Fruit fly (Drosophila melanogaster) whole organism, embryonic: ENCODE measurements around the gene CG31800.
A peak's percentile ranks its signal among the peaks of the same experiment; 100 is the strongest.

Experiments
- Atf3 ChIP-seq: fragments of 200-800 bp; sonication (Bioruptor generic); optimal IDR thresholded peaks from 3 replicates; lab custom pipeline; 2016; ENCODE audit warnings: missing biosample characterization, missing genetic modification characterization
- BEAF-32 ChIP-seq: fragments of 200-800 bp; sonication (Bioruptor generic); optimal IDR thresholded peaks from 3 replicates; lab custom pipeline; 2017; ENCODE audit warnings: missing biosample characterization, missing genetic modification characterization, mild to moderate bottlenecking, moderate library complexity, missing genetic modification reagents
- CG11085 ChIP-seq: fragments of 200-800 bp; sonication (Bioruptor generic); IDR thresholded peaks from 2 replicates; pipeline ENCODE4 v1.3.6; 2022; ENCODE audit warnings: missing biosample characterization, missing genetic modification characterization
- CG12219 ChIP-seq: fragments of 200-800 bp; sonication (Bioruptor generic); optimal IDR thresholded peaks from 3 replicates; lab custom pipeline; 2018; ENCODE audit warnings: missing biosample characterization, mild to moderate bottlenecking, missing genetic modification characterization
- CG14667 ChIP-seq: fragments of 200-800 bp; sonication (Bioruptor generic); IDR thresholded peaks from 2 replicates; pipeline ENCODE4 v1.3.6; 2022; ENCODE audit warnings: missing biosample characterization, missing genetic modification characterization
- CG14710 ChIP-seq: fragments of 200-800 bp; sonication (Bioruptor generic); optimal IDR thresholded peaks from 3 replicates; lab custom pipeline; 2019; ENCODE audit warnings: missing biosample characterization, mild to moderate bottlenecking, missing genetic modification characterization, moderate library complexity
- CG15011 ChIP-seq: fragments of 200-800 bp; sonication (Bioruptor generic); optimal IDR thresholded peaks from 3 replicates; lab custom pipeline; 2018; ENCODE audit warnings: missing biosample characterization, mild to moderate bottlenecking, missing genetic modification characterization
- CG17359 ChIP-seq: fragments of 200-800 bp; sonication (Bioruptor generic); optimal IDR thresholded peaks from 3 replicates; lab custom pipeline; 2018; ENCODE audit warnings: missing biosample characterization, mild to moderate bottlenecking, missing genetic modification characterization, moderate library complexity
- CG17385 ChIP-seq: fragments of 200-800 bp; sonication (Bioruptor generic); optimal IDR thresholded peaks from 3 replicates; lab custom pipeline; 2018; ENCODE audit warnings: missing biosample characterization, mild to moderate bottlenecking, missing genetic modification characterization
- CG2116 ChIP-seq: fragments of 200-800 bp; sonication (Bioruptor generic); optimal IDR thresholded peaks from 3 replicates; lab custom pipeline; 2018; ENCODE audit warnings: missing biosample characterization, mild to moderate bottlenecking, missing genetic modification characterization
- CG30020 ChIP-seq: fragments of 200-800 bp; optimal IDR thresholded peaks from 2 replicates; lab custom pipeline; 2019; ENCODE audit warnings: missing biosample characterization, mild to moderate bottlenecking, missing genetic modification characterization, moderate library complexity
- CG4282 ChIP-seq: fragments of 200-800 bp; sonication (Bioruptor generic); optimal IDR thresholded peaks from 2 replicates; lab custom pipeline; 2016; ENCODE audit warnings: missing biosample characterization, missing genetic modification characterization
- CG4424 ChIP-seq: fragments of 200-800 bp; sonication (Bioruptor generic); optimal IDR thresholded peaks from 3 replicates; lab custom pipeline; 2016; ENCODE audit warnings: missing biosample characterization, missing genetic modification characterization
- CG6791 ChIP-seq: fragments of 200-800 bp; sonication (Bioruptor generic); IDR thresholded peaks from 3 replicates; pipeline ENCODE4 v1.3.6; 2022; ENCODE audit warnings: missing biosample characterization, missing genetic modification characterization; ENCODE audit not compliant: partially characterized antibody
- CG7556 ChIP-seq: fragments of 200-800 bp; sonication (Bioruptor generic); optimal IDR thresholded peaks from 2 replicates; lab custom pipeline; 2017; ENCODE audit warnings: missing biosample characterization, mild to moderate bottlenecking, missing genetic modification characterization
- CG7963 ChIP-seq: fragments of 200-800 bp; sonication (Bioruptor generic); IDR thresholded peaks from 3 replicates; pipeline ENCODE4 v1.3.6; 2022; ENCODE audit warnings: missing biosample characterization, missing genetic modification characterization; ENCODE audit not compliant: partially characterized antibody
- CHES-1-like ChIP-seq: fragments of 200-800 bp; sonication (Bioruptor generic); optimal IDR thresholded peaks from 2 replicates; lab custom pipeline; 2016; ENCODE audit warnings: missing biosample characterization, missing genetic modification characterization
- Dek ChIP-seq: fragments of 200-800 bp; sonication (Bioruptor generic); optimal IDR thresholded peaks from 3 replicates; lab custom pipeline; 2019; ENCODE audit warnings: missing biosample characterization, mild to moderate bottlenecking, missing genetic modification characterization, moderate library complexity
- Dip2 ChIP-seq: fragments of 200-800 bp; sonication (Bioruptor generic); IDR thresholded peaks from 2 replicates; pipeline ENCODE4 v1.3.6; 2022; ENCODE audit warnings: missing biosample characterization, missing genetic modification characterization
- Dll ChIP-seq: fragments of 200-800 bp; sonication (Bioruptor generic); IDR thresholded peaks from 4 replicates; pipeline ENCODE4 v1.3.6; 2022; ENCODE audit warnings: missing biosample characterization, missing genetic modification characterization; ENCODE audit not compliant: partially characterized antibody
- Dref ChIP-seq: fragments of 200-800 bp; sonication (Bioruptor generic); IDR thresholded peaks from 2 replicates; pipeline ENCODE4 v1.3.6; 2022; ENCODE audit warnings: missing biosample characterization, missing genetic modification characterization
- GATAe ChIP-seq: fragments of 200-800 bp; sonication (Bioruptor generic); conservative IDR thresholded peaks from 2 replicates; pipeline ENCODE4 v1.3.6; 2022; ENCODE audit warnings: missing biosample characterization, missing genetic modification characterization
- H15 ChIP-seq: fragments of 200-800 bp; sonication (Bioruptor generic); IDR thresholded peaks from 3 replicates; pipeline ENCODE4 v1.3.6; 2022; ENCODE audit warnings: missing biosample characterization, missing genetic modification characterization
- HLH54F ChIP-seq: fragments of 200-800 bp; sonication (Bioruptor generic); optimal IDR thresholded peaks from 3 replicates; lab custom pipeline; 2016; ENCODE audit warnings: missing biosample characterization, missing genetic modification characterization
- Kr ChIP-seq: fragments of 200-800 bp; sonication (Bioruptor generic); optimal IDR thresholded peaks from 2 replicates; lab custom pipeline; 2017; ENCODE audit warnings: missing biosample characterization, mild to moderate bottlenecking, missing genetic modification characterization
- MESR4 ChIP-seq: fragments of 200-800 bp; sonication (Bioruptor generic); optimal IDR thresholded peaks from 2 replicates; lab custom pipeline; 2018; ENCODE audit warnings: missing biosample characterization, mild to moderate bottlenecking, missing genetic modification characterization, moderate library complexity
- Med ChIP-seq: fragments of 200-800 bp; sonication (Bioruptor generic); peaks from one replicate; lab custom pipeline; 2016; ENCODE audit warnings: missing biosample characterization, missing genetic modification characterization, mild to moderate bottlenecking, inconsistent platforms, moderate library complexity
- Rx ChIP-seq: fragments of 200-800 bp; sonication (Bioruptor generic); IDR thresholded peaks from 2 replicates; pipeline ENCODE4 v1.3.6; 2022; ENCODE audit warnings: missing biosample characterization, missing genetic modification characterization
- Sox100B ChIP-seq: fragments of 200-800 bp; sonication (Bioruptor generic); optimal IDR thresholded peaks from 3 replicates; lab custom pipeline; 2018; ENCODE audit warnings: missing biosample characterization, mild to moderate bottlenecking, missing genetic modification characterization
- Sry-β ChIP-seq: fragments of 200-800 bp; sonication (Bioruptor generic); optimal IDR thresholded peaks from 2 replicates; lab custom pipeline; 2018; ENCODE audit warnings: missing biosample characterization, mild to moderate bottlenecking, missing genetic modification characterization, moderate library complexity
- TFAM ChIP-seq: fragments of 200-800 bp; sonication (Bioruptor generic); optimal IDR thresholded peaks from 2 replicates; lab custom pipeline; 2017; ENCODE audit warnings: missing biosample characterization, missing genetic modification characterization, inconsistent platforms
- Tbp ChIP-seq: fragments of >200 bp; optimal IDR thresholded peaks from 2 replicates; lab custom pipeline; 2018; ENCODE audit warnings: missing biosample characterization, missing genetic modification characterization
- YL-1 ChIP-seq: fragments of 200-800 bp; sonication (Bioruptor generic); optimal IDR thresholded peaks from 3 replicates; lab custom pipeline; 2017; ENCODE audit warnings: missing biosample characterization, mild to moderate bottlenecking, missing genetic modification characterization
- al ChIP-seq: fragments of 200-800 bp; sonication (Bioruptor generic); IDR thresholded peaks from 2 replicates; pipeline ENCODE4 v1.3.6; 2022; ENCODE audit warnings: missing biosample characterization, missing genetic modification characterization
- ato ChIP-seq: fragments of 200-800 bp; sonication (Bioruptor generic); IDR thresholded peaks from 2 replicates; pipeline ENCODE4 v1.3.6; 2022; ENCODE audit warnings: missing biosample characterization, missing genetic modification characterization; ENCODE audit not compliant: partially characterized antibody
- chinmo ChIP-seq: fragments of 200-800 bp; sonication (Bioruptor generic); IDR thresholded peaks from 4 replicates; pipeline ENCODE4 v1.3.6; 2022; ENCODE audit warnings: missing biosample characterization, missing genetic modification characterization; ENCODE audit not compliant: partially characterized antibody
- ci ChIP-seq: fragments of 200-800 bp; sonication (Bioruptor generic); IDR thresholded peaks from 3 replicates; pipeline ENCODE4 v1.3.6; 2022; ENCODE audit warnings: missing biosample characterization, missing genetic modification characterization
- crc ChIP-seq: fragments of 200-800 bp; sonication (Bioruptor generic); optimal IDR thresholded peaks from 2 replicates; lab custom pipeline; 2016; ENCODE audit warnings: missing biosample characterization, missing genetic modification characterization
- disco-r ChIP-seq: fragments of 200-800 bp; sonication (Bioruptor generic); optimal IDR thresholded peaks from 2 replicates; lab custom pipeline; 2016; ENCODE audit warnings: missing biosample characterization, missing genetic modification characterization
- dpn ChIP-seq, 2 experiments: fragments of 200-800 bp; sonication (Bioruptor generic); optimal IDR thresholded peaks; 3 replicates each; lab custom pipeline; 2016; ENCODE audit warnings: missing biosample characterization in 2 of 2, missing genetic modification characterization in 2 of 2
- en ChIP-seq: fragments of 200-800 bp; sonication (Bioruptor generic); optimal IDR thresholded peaks from 2 replicates; lab custom pipeline; 2016; ENCODE audit warnings: missing biosample characterization, missing genetic modification characterization
- gcm ChIP-seq: fragments of 200-800 bp; sonication (Bioruptor generic); optimal IDR thresholded peaks from 2 replicates; lab custom pipeline; 2019; ENCODE audit warnings: missing biosample characterization, mild to moderate bottlenecking, missing genetic modification characterization, moderate library complexity
- hb ChIP-seq: fragments of 200-800 bp; sonication (Bioruptor generic); IDR thresholded peaks from 3 replicates; pipeline ENCODE4 v1.3.6; 2022; ENCODE audit warnings: missing biosample characterization, missing genetic modification characterization; ENCODE audit not compliant: partially characterized antibody
- hbn ChIP-seq: fragments of 200-800 bp; sonication (Bioruptor generic); IDR thresholded peaks from 2 replicates; pipeline ENCODE4 v1.3.6; 2022; ENCODE audit warnings: missing biosample characterization, missing genetic modification characterization; ENCODE audit not compliant: partially characterized antibody
- jing ChIP-seq: fragments of 200-800 bp; sonication (Bioruptor generic); optimal IDR thresholded peaks from 2 replicates; lab custom pipeline; 2018; ENCODE audit warnings: missing biosample characterization, mild to moderate bottlenecking, missing genetic modification characterization
- klu ChIP-seq: fragments of 200-800 bp; sonication (Bioruptor generic); IDR thresholded peaks from 2 replicates; pipeline ENCODE4 v1.3.6; 2022; ENCODE audit warnings: missing biosample characterization, missing genetic modification characterization
- nmo ChIP-seq: fragments of 200-800 bp; sonication (Bioruptor generic); optimal IDR thresholded peaks from 2 replicates; lab custom pipeline; 2018; ENCODE audit warnings: missing biosample characterization, mild to moderate bottlenecking, missing genetic modification characterization, moderate library complexity
- pzg ChIP-seq: fragments of 200-800 bp; sonication (Bioruptor generic); optimal IDR thresholded peaks from 3 replicates; lab custom pipeline; 2018; ENCODE audit warnings: missing biosample characterization, mild to moderate bottlenecking, missing genetic modification characterization, moderate library complexity
- trem ChIP-seq: fragments of 200-800 bp; optimal IDR thresholded peaks from 3 replicates; lab custom pipeline; 2019; ENCODE audit warnings: missing biosample characterization, mild to moderate bottlenecking, missing genetic modification characterization, moderate library complexity
- zen2 ChIP-seq: fragments of 200-800 bp; sonication (Bioruptor generic); IDR thresholded peaks from 3 replicates; pipeline ENCODE4 v1.3.6; 2022; ENCODE audit warnings: missing biosample characterization, missing genetic modification characterization; ENCODE audit not compliant: partially characterized antibody

CG31800 gene

dm6 chr2L:19064706-19065105 is 30.3 kb upstream of the CG31800 start, which contains the start of gene CG17343 (continued):
- TF ChIP-seq hbn (peak; percentile 79), disco-r (GFP tag; lab: Kevin White, UChicago) (no peak), Sox100B (no peak), ato (GFP tag; lab: Robert Waterston, UW) (peak; percentile 98), YL-1 (peak; percentile 74), Med (GFP tag; lab: Kevin White, UChicago) (peak; percentile 40), CG4424 (GFP tag; lab: Kevin White, UChicago) (no peak), HLH54F (GFP tag; lab: Kevin White, UChicago) (no peak), al (no peak), GATAe (GFP tag; lab: Robert Waterston, UW) (no peak), Atf3 (GFP tag; lab: Kevin White, UChicago) (no peak), TFAM (GFP tag; lab: Kevin White, UChicago) (no peak), CG11085 (no peak), CG14667 (GFP tag; lab: Robert Waterston, UW) (no peak), CG12219 (GFP tag; lab: Kevin White, UChicago) (no peak), Dref (GFP tag; lab: Robert Waterston, UW) (peak; percentile 91), jing (GFP tag; lab: Kevin White, UChicago) (no peak), Kr (GFP tag; lab: Kevin White, UChicago) (no peak), Dip2 (GFP tag; lab: Robert Waterston, UW) (no peak), zen2 (GFP tag; lab: Robert Waterston, UW) (peak; percentile 98), Rx (GFP tag; lab: Robert Waterston, UW) (no peak), Tbp (GFP tag; lab: Kevin White, UChicago) (no peak), MESR4 (GFP tag; lab: Kevin White, UChicago) (peak; percentile 59), CG4282 (GFP tag; lab: Kevin White, UChicago) (no peak), CG14710 (tag; lab: Kevin White, UChicago) (peak; percentile 24), CG17359 (tag; lab: Kevin White, UChicago) (no peak), BEAF-32 (GFP tag; lab: Kevin White, UChicago) (peak; percentile 68), en (GFP tag; lab: Kevin White, UChicago) (no peak), CG17385 (no peak), chinmo (GFP tag; lab: Robert Waterston, UW) (peak; percentile 93; the same call in 3 of the 4 replicates), CG15011 (GFP tag; lab: Kevin White, UChicago) (no peak), Dll (GFP tag; lab: Robert Waterston, UW) (peak; percentile 83), crc (GFP tag; lab: Kevin White, UChicago) (no peak), CG30020 (tag; lab: Kevin White, UChicago) (peak; percentile 5), pzg (GFP tag; lab: Kevin White, UChicago) (peak; percentile 44), klu (GFP tag; lab: Robert Waterston, UW) (no peak), CG7963 (peak; percentile 99), nmo (GFP tag; lab: Kevin White, UChicago) (no peak), Dek (no peak), Sry-β (GFP tag; lab: Kevin White, UChicago) (no peak), gcm (GFP tag; lab: Kevin White, UChicago) (no peak), CG2116 (GFP tag; lab: Kevin White, UChicago) (peak; percentile 91), ci (GFP tag; lab: Robert Waterston, UW) (peak; percentile 21; the same call in 1 of the 3 replicates), CG7556 (GFP tag; lab: Kevin White, UChicago) (no peak), dpn (GFP tag; optimal IDR thresholded peaks at IDR 0.05; lab: Kevin White, UChicago) (no peak), hb (GFP tag; lab: Robert Waterston, UW) (peak; percentile 98), CG6791 (GFP tag; lab: Robert Waterston, UW) (peak; percentile 98), CHES-1-like (GFP tag; lab: Kevin White, UChicago) (no peak), trem (tag; lab: Kevin White, UChicago) (peak; percentile 46), H15 (no peak)
